Worm (Caenorhabditis elegans) whole organism, L3 larva: ENCODE results near the gene B0024.3.

Experiments
- R02D3.7 ChIP-seq: fragments of 150-350 bp; optimal IDR thresholded peaks from 2 replicates; lab custom pipeline; 2014; ENCODE audit warnings: missing biosample characterization, missing genetic modification characterization
- ama-1 ChIP-seq: fragments of 150-350 bp; optimal IDR thresholded peaks from 2 replicates; lab custom pipeline; 2018
- ceh-28 ChIP-seq: fragments of 150-350 bp; optimal IDR thresholded peaks from 2 replicates; lab custom pipeline; 2014; ENCODE audit warnings: missing biosample characterization, missing genetic modification reagents, missing genetic modification characterization
- egl-27 ChIP-seq: sonication (generic microtip); optimal IDR thresholded peaks from 4 replicates; lab custom pipeline; 2017; ENCODE audit warnings: missing biosample characterization, missing genetic modification reagents, missing genetic modification characterization
- elt-1 ChIP-seq: fragments of 150-350 bp; optimal IDR thresholded peaks from 2 replicates; lab custom pipeline; 2014; ENCODE audit warnings: missing biosample characterization, missing genetic modification characterization
- nhr-12 ChIP-seq: fragments of 150-350 bp; optimal IDR thresholded peaks from 2 replicates; lab custom pipeline; 2014; ENCODE audit warnings: missing biosample characterization, missing genetic modification characterization
- nhr-237 ChIP-seq: fragments of 150-350 bp; optimal IDR thresholded peaks from 2 replicates; lab custom pipeline; 2014; ENCODE audit warnings: missing biosample characterization, missing genetic modification characterization
- nhr-77 ChIP-seq: fragments of 150-350 bp; optimal IDR thresholded peaks from 2 replicates; lab custom pipeline; 2014; ENCODE audit warnings: missing biosample characterization, missing genetic modification characterization
- snpc-4 ChIP-seq: fragments of 150-350 bp; optimal IDR thresholded peaks from 2 replicates; lab custom pipeline; 2014; ENCODE audit warnings: missing biosample characterization, missing genetic modification characterization
- zag-1 ChIP-seq: fragments of 150-350 bp; optimal IDR thresholded peaks from 2 replicates; lab custom pipeline; 2014; ENCODE audit warnings: missing biosample characterization, missing genetic modification characterization
- ztf-11 ChIP-seq: fragments of 150-350 bp; optimal IDR thresholded peaks from 2 replicates; lab custom pipeline; 2014; ENCODE audit warnings: missing biosample characterization, missing genetic modification characterization

ce11 chrV:10270214-10270613 is 17.1 kb upstream of the B0024.3 start, which contains the start of gene ric-4:
- TF ChIP-seq nhr-237 (tag; lab: Kevin White, UChicago) (no peak), egl-27 (tag; lab: Kevin White, UChicago) (no peak), elt-1 (no peak), ama-1 (lab: Kevin White, UChicago) (no peak), ztf-11 (no peak), R02D3.7 (tag; lab: Kevin White, UChicago) (no peak), ceh-28 (tag; lab: Kevin White, UChicago) (no peak), nhr-12 (tag; lab: Kevin White, UChicago) (no peak), zag-1 (tag; lab: Kevin White, UChicago) (no peak), snpc-4 (tag; lab: Kevin White, UChicago) (no peak), nhr-77 (no peak)
